Worm (Caenorhabditis elegans): Measurements from ENCODE around the gene irld-27.

DNA sequence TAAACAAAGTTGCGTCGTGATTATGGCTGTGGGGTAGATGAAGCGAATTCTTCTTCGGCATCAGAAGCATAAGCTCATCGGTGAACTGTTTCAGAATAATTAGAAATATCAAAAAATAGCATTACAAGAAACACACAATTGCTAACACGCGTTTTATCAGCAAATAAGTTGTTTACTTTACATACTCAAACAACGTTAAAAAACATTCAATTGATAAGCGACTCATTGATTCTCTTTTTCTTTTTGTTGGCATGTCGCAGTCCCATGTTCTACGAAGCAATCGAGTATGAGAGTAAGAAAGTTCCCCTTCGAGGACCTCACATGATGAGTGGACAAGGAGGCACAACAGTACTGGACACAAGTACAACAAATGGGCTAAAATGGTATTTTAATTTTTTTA is 35.5 kb upstream of the irld-27 start, which contains the start of gene btb-16:
- TF ChIP-seq ama-1 (optimal IDR thresholded peaks at IDR 0.05) (no peak), flt-1 (GFP tag; IDR thresholded peaks at IDR 0.05) (no peak), scrt-1 (GFP tag; IDR thresholded peaks at IDR 0.05) (no peak), tbx-11 (GFP tag; IDR thresholded peaks at IDR 0.05) (no peak), B0310.2 (tag; optimal IDR thresholded peaks at IDR 0.05) (no peak), hnd-1 (tag; optimal IDR thresholded peaks at IDR 0.05) (no peak)

All from whole organism, early embryonic.